Worm (Caenorhabditis elegans) whole organism, late embryonic: ENCODE measurements around the gene srd-25.

ENCODE experiments used
- C08G9.2 ChIP-seq: sonication (generic microtip); optimal IDR thresholded peaks from 2 replicates; lab custom pipeline; 2016; ENCODE audit warnings: mild to moderate bottlenecking, missing genetic modification characterization, moderate library complexity, missing compliant biosample characterization
- ceh-14 ChIP-seq: sonication (generic microtip); optimal IDR thresholded peaks from 2 replicates; lab custom pipeline; 2016; ENCODE audit warnings: missing genotype, missing genetic modification characterization, missing compliant biosample characterization
- ceh-19 ChIP-seq: fragments of 200-800 bp; sonication (Bioruptor generic); optimal IDR thresholded peaks from 2 replicates; lab custom pipeline; 2018; ENCODE audit warnings: mild to moderate bottlenecking, missing genetic modification characterization, missing compliant biosample characterization
- ceh-22 ChIP-seq: sonication (generic microtip); optimal IDR thresholded peaks from 2 replicates; lab custom pipeline; 2017; ENCODE audit warnings: missing biosample characterization, missing genetic modification characterization
- ceh-24 ChIP-seq: sonication (generic microtip); optimal IDR thresholded peaks from 2 replicates; lab custom pipeline; 2016; ENCODE audit warnings: mild to moderate bottlenecking, missing genetic modification characterization, missing compliant biosample characterization
- ceh-31 ChIP-seq: sonication (generic microtip); optimal IDR thresholded peaks from 2 replicates; lab custom pipeline; 2016; ENCODE audit warnings: missing genetic modification characterization, missing compliant biosample characterization
- ceh-34 ChIP-seq: sonication (generic microtip); optimal IDR thresholded peaks from 2 replicates; lab custom pipeline; 2016; ENCODE audit warnings: mild to moderate bottlenecking, missing genetic modification characterization, missing compliant biosample characterization
- ceh-48 ChIP-seq: sonication (generic microtip); optimal IDR thresholded peaks from 2 replicates; lab custom pipeline; 2016; ENCODE audit warnings: missing genetic modification characterization, inconsistent platforms, missing compliant biosample characterization
- che-1 ChIP-seq: sonication (generic microtip); optimal IDR thresholded peaks from 2 replicates; lab custom pipeline; 2016; ENCODE audit warnings: mild to moderate bottlenecking, missing genetic modification characterization, missing compliant biosample characterization
- dmd-4 ChIP-seq: sonication (generic microtip); optimal IDR thresholded peaks from 2 replicates; lab custom pipeline; 2016; ENCODE audit warnings: borderline replicate concordance, missing genetic modification characterization, missing compliant biosample characterization
- dve-1 ChIP-seq: sonication (generic microtip); optimal IDR thresholded peaks from 2 replicates; lab custom pipeline; 2017; ENCODE audit warnings: antibody characterized with exemption, mild to moderate bottlenecking, missing genetic modification characterization, missing compliant biosample characterization
- elt-2 ChIP-seq: sonication (generic microtip); optimal IDR thresholded peaks from 2 replicates; lab custom pipeline; 2016; ENCODE audit warnings: missing genetic modification reagents, missing genetic modification characterization, missing compliant biosample characterization
- fax-1 ChIP-seq: sonication (generic microtip); optimal IDR thresholded peaks from 2 replicates; lab custom pipeline; 2016; ENCODE audit warnings: missing genotype, missing genetic modification characterization, missing compliant biosample characterization
- fkh-10 ChIP-seq: fragments of 150-350 bp; optimal IDR thresholded peaks from 2 replicates; lab custom pipeline; 2014; ENCODE audit warnings: missing biosample characterization, missing genetic modification reagents, missing genetic modification characterization
- gmeb-2 ChIP-seq: sonication (generic microtip); optimal IDR thresholded peaks from 2 replicates; lab custom pipeline; 2016; ENCODE audit warnings: missing genetic modification characterization, inconsistent platforms, missing compliant biosample characterization
- hlh-13 ChIP-seq: fragments of 200-800 bp; sonication (Bioruptor generic); optimal IDR thresholded peaks from 2 replicates; lab custom pipeline; 2018; ENCODE audit warnings: mild to moderate bottlenecking, missing genetic modification characterization, missing compliant biosample characterization
- hlh-15 ChIP-seq: sonication (generic microtip); optimal IDR thresholded peaks from 2 replicates; lab custom pipeline; 2016; ENCODE audit warnings: missing genetic modification characterization, missing compliant biosample characterization
- hlh-30 ChIP-seq: sonication (generic microtip); optimal IDR thresholded peaks from 2 replicates; lab custom pipeline; 2017; ENCODE audit warnings: antibody characterized with exemption, missing genetic modification characterization, missing compliant biosample characterization; ENCODE audit not compliant: insufficient read depth
- hlh-8 ChIP-seq: sonication (generic microtip); optimal IDR thresholded peaks from 2 replicates; lab custom pipeline; 2016; ENCODE audit warnings: missing genotype, missing genetic modification characterization, missing compliant biosample characterization
- lim-6 ChIP-seq: sonication (generic microtip); optimal IDR thresholded peaks from 2 replicates; lab custom pipeline; 2016; ENCODE audit warnings: missing genetic modification characterization, missing compliant biosample characterization
- mec-3 ChIP-seq: sonication (generic microtip); optimal IDR thresholded peaks from 2 replicates; lab custom pipeline; 2016; ENCODE audit warnings: borderline replicate concordance, missing genetic modification characterization, missing compliant biosample characterization
- nhr-232 ChIP-seq: sonication (generic microtip); optimal IDR thresholded peaks from 2 replicates; lab custom pipeline; 2016; ENCODE audit warnings: missing genetic modification characterization, missing compliant biosample characterization
- odd-2 ChIP-seq: sonication (generic microtip); optimal IDR thresholded peaks from 2 replicates; lab custom pipeline; 2017; ENCODE audit warnings: antibody characterized with exemption, mild to moderate bottlenecking, missing genetic modification characterization, missing compliant biosample characterization
- pag-3 ChIP-seq: sonication (generic microtip); optimal IDR thresholded peaks from 2 replicates; lab custom pipeline; 2016; ENCODE audit warnings: missing compliant biosample characterization, missing genetic modification characterization, borderline replicate concordance
- pat-9 ChIP-seq: fragments of 200-800 bp; sonication (Bioruptor generic); optimal IDR thresholded peaks from 2 replicates; lab custom pipeline; 2018; ENCODE audit warnings: mild to moderate bottlenecking, missing genetic modification characterization, moderate library complexity, missing compliant biosample characterization
- pax-1 ChIP-seq: fragments of 150-350 bp; optimal IDR thresholded peaks from 2 replicates; lab custom pipeline; 2014; ENCODE audit warnings: missing biosample characterization, missing genetic modification characterization
- pha-2 ChIP-seq: sonication (generic microtip); optimal IDR thresholded peaks from 2 replicates; lab custom pipeline; 2017; ENCODE audit warnings: mild to moderate bottlenecking, missing genetic modification characterization, missing compliant biosample characterization
- ref-2 ChIP-seq: sonication (generic microtip); optimal IDR thresholded peaks from 2 replicates; lab custom pipeline; 2016; ENCODE audit warnings: missing genetic modification characterization, missing compliant biosample characterization
- rnt-1 ChIP-seq: sonication (generic microtip); optimal IDR thresholded peaks from 2 replicates; lab custom pipeline; 2016; ENCODE audit warnings: missing genetic modification characterization, missing compliant biosample characterization
- sdc-2 ChIP-seq: sonication (generic microtip); optimal IDR thresholded peaks from 2 replicates; lab custom pipeline; 2016; ENCODE audit warnings: missing genotype, missing genetic modification characterization, missing compliant biosample characterization
- sox-4 ChIP-seq: sonication (generic microtip); optimal IDR thresholded peaks from 2 replicates; lab custom pipeline; 2017; ENCODE audit warnings: mild to moderate bottlenecking, missing genetic modification characterization, inconsistent platforms, missing compliant biosample characterization
- unc-3 ChIP-seq, 2 experiments: fragments of 200-800 bp in 1 of 2; sonication (Bioruptor generic) in 1 of 2; sonication (generic microtip) in 1 of 2; conservative IDR thresholded peaks in 1 of 2; optimal IDR thresholded peaks in 1 of 2; 2 replicates each; pipeline versions ENCODE4 v1.3.6 to Lab custom; 2016 to 2022; ENCODE audit warnings: missing compliant biosample characterization in 2 of 2, missing genetic modification characterization in 2 of 2, missing genetic modification reagents in 1 of 2

The srd-25 gene

DNA sequence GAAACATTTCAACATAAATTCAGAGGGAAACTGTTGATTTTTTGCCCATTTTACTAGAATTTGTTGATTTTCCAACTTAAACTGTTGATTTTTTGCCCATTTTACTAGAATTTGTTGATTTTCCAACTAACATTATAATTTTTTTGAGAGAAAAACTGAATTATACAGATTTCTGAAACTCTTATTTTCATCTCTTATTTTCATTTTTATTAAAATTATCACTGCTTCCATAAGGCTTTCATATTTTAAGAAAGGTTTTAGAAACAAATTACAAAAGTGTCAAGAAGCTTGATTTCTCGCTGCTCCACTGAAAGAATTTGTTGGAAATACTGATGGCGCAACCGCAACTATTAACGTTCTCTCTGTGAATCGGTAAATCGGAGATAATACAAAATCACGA lies 18.1 kb downstream of the srd-25 start:
- no peak for TF ChIP-seq fkh-10
- TF ChIP-seq pag-3, result no peak
- no peak for TF ChIP-seq C08G9.2 (tag; lab: Kevin White, UChicago)
- no peak for TF ChIP-seq ref-2 (tag; lab: Kevin White, UChicago)
- no peak for TF ChIP-seq hlh-13
- no peak for TF ChIP-seq gmeb-2 (tag; lab: Kevin White, UChicago)
- TF ChIP-seq hlh-15 (tag; lab: Kevin White, UChicago), result no peak
- TF ChIP-seq pha-2 (tag; lab: Kevin White, UChicago), result no peak
- TF ChIP-seq ceh-31 (tag; lab: Kevin White, UChicago), result no peak
- TF ChIP-seq ceh-24 (tag; lab: Kevin White, UChicago), result no peak
- TF ChIP-seq hlh-30 (tag; lab: Kevin White, UChicago), result no peak
- TF ChIP-seq rnt-1 (tag; lab: Kevin White, UChicago), result no peak

ce11 chrV:7651757-7652156 lies 19.9 kb downstream of the srd-25 start, which contains the start of gene srh-234:
TSS of gene srh-234 (minus strand) at chrV:7651857.
- TF ChIP-seq che-1 (tag; lab: Kevin White, UChicago) (no peak), fax-1 (tag; lab: Kevin White, UChicago) (no peak), pax-1 (tag; lab: Kevin White, UChicago) (no peak), sdc-2 (tag; lab: Kevin White, UChicago) (no peak), hlh-15 (tag; lab: Kevin White, UChicago) (no peak), ceh-19 (GFP tag; lab: Kevin White, UChicago) (no peak), dve-1 (no peak)

DNA sequence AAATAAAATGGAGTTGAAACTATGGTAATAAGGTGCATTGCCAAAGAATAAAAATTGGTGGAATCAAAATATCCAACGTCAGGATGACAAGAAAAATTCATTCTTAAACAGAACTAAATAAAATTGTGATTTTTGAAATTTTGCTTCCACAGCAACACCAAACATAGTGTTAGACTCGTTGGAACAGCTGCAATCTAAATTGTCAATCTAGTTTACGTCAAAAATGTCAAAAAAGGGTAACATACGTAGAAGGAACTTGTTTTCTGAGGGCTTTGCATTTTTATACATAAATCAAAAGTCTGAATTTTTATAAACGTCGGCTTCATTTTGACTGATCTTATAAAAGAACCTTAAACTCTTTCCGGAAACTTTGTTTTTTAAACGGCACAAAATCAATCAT lies 21.7 kb downstream of the srd-25 start, which contains the start of gene srh-200:
Gene srh-200, minus strand, starts transcription at position 101 of the 400 bp plus-strand sequence.
- TF ChIP-seq nhr-232 (tag; lab: Kevin White, UChicago), result no peak
- no peak for TF ChIP-seq mec-3 (tag; lab: Kevin White, UChicago)
- TF ChIP-seq ceh-22, result no peak
- TF ChIP-seq gmeb-2 (tag; lab: Kevin White, UChicago), result no peak
- no peak for TF ChIP-seq sdc-2 (tag; lab: Kevin White, UChicago)
- TF ChIP-seq ceh-31 (tag; lab: Kevin White, UChicago), result no peak
- no peak for TF ChIP-seq pat-9 (tag; lab: Kevin White, UChicago)
- no peak for TF ChIP-seq lim-6 (tag; lab: Kevin White, UChicago)
- TF ChIP-seq sox-4 (tag; lab: Kevin White, UChicago), result no peak
- no peak for TF ChIP-seq ceh-34
- TF ChIP-seq odd-2 (tag; lab: Kevin White, UChicago), result no peak
- TF ChIP-seq ceh-14 (tag; lab: Kevin White, UChicago), result no peak

DNA sequence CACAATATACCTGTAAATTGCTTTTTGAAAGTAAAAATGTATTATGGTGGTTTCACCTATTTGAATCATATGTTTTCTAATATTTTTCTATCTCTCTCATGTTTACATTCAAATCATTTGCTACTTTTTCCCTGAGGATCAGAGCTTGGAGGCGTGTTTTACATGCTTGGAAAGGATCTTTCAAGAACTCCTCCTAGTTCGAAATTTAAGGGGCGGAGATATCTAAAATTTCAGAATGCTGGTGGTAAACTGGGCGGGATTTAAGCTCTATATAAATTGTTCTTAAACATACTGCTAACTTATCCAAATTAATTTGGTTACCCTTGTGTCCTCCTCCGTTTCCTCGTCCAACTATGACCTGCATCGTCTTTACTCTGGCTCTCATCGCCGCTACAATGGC lies 36.1 kb downstream of the srd-25 start, which contains the start of gene C12D5.5:
Gene C12D5.5, plus strand, starts transcription at position 301 of the 400 bp plus-strand sequence.
- TF ChIP-seq ceh-31 (tag; lab: Kevin White, UChicago) (no peak), ceh-48 (tag; lab: Kevin White, UChicago) (no peak), ceh-19 (GFP tag; lab: Kevin White, UChicago) (no peak)

DNA sequence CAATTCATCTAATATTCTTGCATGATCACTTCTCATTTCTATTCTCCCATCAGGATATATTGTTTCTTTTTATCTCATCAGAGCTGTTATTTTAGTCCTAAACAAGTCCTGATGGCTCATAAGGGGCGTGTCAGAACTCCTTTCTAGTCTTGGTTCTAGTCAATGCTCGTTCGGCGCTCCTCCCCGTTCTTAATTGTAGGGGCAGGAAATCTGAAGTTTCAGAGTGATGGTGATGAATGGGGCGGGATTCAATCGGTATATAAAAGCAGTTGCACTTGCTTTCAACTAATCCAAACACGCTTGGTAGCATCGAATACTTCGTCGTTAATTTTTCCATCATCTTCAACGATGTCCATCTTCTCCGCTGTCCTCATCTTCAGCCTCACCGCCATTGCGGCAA lies 40.4 kb downstream of the srd-25 start, which contains the start of gene C12D5.4:
Gene C12D5.4, plus strand, starts transcription at position 301 of the 400 bp plus-strand sequence.
- TF ChIP-seq mec-3 (tag; lab: Kevin White, UChicago) (no peak), elt-2 (no peak), hlh-8 (tag; lab: Kevin White, UChicago) (no peak), unc-3 (GFP tag; conservative IDR thresholded peaks at IDR 0.05; lab: Robert Waterston, UW) (no peak), unc-3 (tag; optimal IDR thresholded peaks at IDR 0.05; lab: Kevin White, UChicago) (no peak), ceh-24 (tag; lab: Kevin White, UChicago) (no peak), ceh-22 (no peak), dmd-4 (no peak)
